Worm (Caenorhabditis elegans): ENCODE data around the gene K12B6.4.

K12B6.4 gene

ce11 chrV:6247397-6247796 lies 33.7 kb downstream of the K12B6.4 start (continued):
- TF ChIP-seq lsy-2 (tag; optimal IDR thresholded peaks at IDR 0.05) = peak in 1 of 2 experiments; percentile 75
- TF ChIP-seq daf-19 (GFP tag; conservative IDR thresholded peaks at IDR 0.05) = no peak
- TF ChIP-seq sdz-12 (GFP tag; optimal IDR thresholded peaks at IDR 0.05) = no peak
- TF ChIP-seq nhr-237 (tag; optimal IDR thresholded peaks at IDR 0.05) = no peak
- TF ChIP-seq saeg-2 (GFP tag; IDR thresholded peaks at IDR 0.05) = 0 out of 2 replicates have a peak, but pooled peaks have one; percentile 15
- TF ChIP-seq spr-3 (GFP tag; optimal IDR thresholded peaks at IDR 0.05) = no peak
- TF ChIP-seq ceh-44 (GFP tag; IDR thresholded peaks at IDR 0.05) = no peak
- TF ChIP-seq lin-15B (tag; optimal IDR thresholded peaks at IDR 0.05) = no peak
- peak; percentile 41; the same call in 1 of the 2 replicates for TF ChIP-seq tra-1 (GFP tag; IDR thresholded peaks at IDR 0.05)
- peak; percentile 63; the same call in 1 of the 2 replicates for TF ChIP-seq php-3 (GFP tag; IDR thresholded peaks at IDR 0.05)
- peak; percentile 76 for TF ChIP-seq gei-8 (GFP tag; optimal IDR thresholded peaks at IDR 0.05)
- TF ChIP-seq nhr-28 (tag; optimal IDR thresholded peaks at IDR 0.05) = peak; percentile 86
- peak; percentile 91 for TF ChIP-seq cey-2 (tag; optimal IDR thresholded peaks at IDR 0.05; ENCODE audit: borderline replicate concordance, insufficient read depth)
- peak; percentile 29 for TF ChIP-seq nhr-10 (tag; optimal IDR thresholded peaks at IDR 0.05)
- TF ChIP-seq zag-1 (tag; optimal IDR thresholded peaks at IDR 0.05) = no peak

- TF ChIP-seq madf-9 (GFP tag; conservative IDR thresholded peaks at IDR 0.05) (peak; percentile 49; the same call in 1 of the 2 replicates), zfp-3 (GFP tag; conservative IDR thresholded peaks at IDR 0.05) (no peak), zfp-2 (tag; optimal IDR thresholded peaks at IDR 0.05) (no peak), T26A8.4 (GFP tag; IDR thresholded peaks at IDR 0.05) (peak; percentile 67; the same call in 1 of the 2 replicates), zag-1 (tag; optimal IDR thresholded peaks at IDR 0.05) (peak; percentile 18), lin-1 (GFP tag; IDR thresholded peaks at IDR 0.05) (peak; percentile 75; the same call in 1 of the 2 replicates), mdl-1 (tag; optimal IDR thresholded peaks at IDR 0.05) (peak; percentile 81 to 95), cey-2 (tag; optimal IDR thresholded peaks at IDR 0.05; ENCODE audit: borderline replicate concordance, insufficient read depth) (peak; percentile 58), lim-7 (GFP tag; IDR thresholded peaks at IDR 0.05) (no peak), arid-1 (GFP tag; conservative IDR thresholded peaks at IDR 0.05) (no peak), nhr-237 (tag; optimal IDR thresholded peaks at IDR 0.05) (no peak), rbr-2 (tag; optimal IDR thresholded peaks at IDR 0.05) (peak; percentile 75), mep-1 (tag; optimal IDR thresholded peaks at IDR 0.05) (peak; percentile 78), hlh-11 (tag; optimal IDR thresholded peaks at IDR 0.05) (peak; percentile 96), egl-27 (tag; optimal IDR thresholded peaks at IDR 0.05) (no peak), lin-38 (GFP tag; IDR thresholded peaks at IDR 0.05) (no peak), snpc-1.2 (GFP tag; IDR thresholded peaks at IDR 0.05) (no peak), fkh-10 (GFP tag; optimal IDR thresholded peaks at IDR 0.05) (no peak), saeg-2 (GFP tag; IDR thresholded peaks at IDR 0.05) (peak; percentile 69; the same call in 1 of the 2 replicates), nhr-42 (GFP tag; IDR thresholded peaks at IDR 0.05) (0 out of 2 replicates have a peak, but pooled peaks have one; percentile 49), nhr-41 (GFP tag; IDR thresholded peaks at IDR 0.05) (no peak), ceh-28 (tag; optimal IDR thresholded peaks at IDR 0.05) (peak; percentile 36), lin-13 (GFP tag; optimal IDR thresholded peaks at IDR 0.05) (peak; percentile 68), egl-43 (GFP tag; IDR thresholded peaks at IDR 0.05) (0 out of 2 replicates have a peak, but pooled peaks have one; percentile 14), hlh-30 (tag; optimal IDR thresholded peaks at IDR 0.05; ENCODE audit: insufficient read depth) (peak; percentile 93), tag-97 (GFP tag; IDR thresholded peaks at IDR 0.05) (no peak), nhr-28 (tag; optimal IDR thresholded peaks at IDR 0.05) (peak; percentile 89), nhr-48 (tag; optimal IDR thresholded peaks at IDR 0.05) (peak; percentile 100), nhr-77 (tag; optimal IDR thresholded peaks at IDR 0.05) (peak; percentile 85), F37D6.2 (tag; optimal IDR thresholded peaks at IDR 0.05) (peak; percentile 8), gei-8 (GFP tag; optimal IDR thresholded peaks at IDR 0.05) (peak; percentile 58), pha-4 (GFP tag; IDR thresholded peaks at IDR 0.05) (peak; percentile 61; the same call in 1 of the 2 replicates), pha-4 (tag; optimal IDR thresholded peaks at IDR 0.05) (no peak), hmg-1.1 (GFP tag; IDR thresholded peaks at IDR 0.05) (peak; percentile 84), lsy-2 (tag; optimal IDR thresholded peaks at IDR 0.05) (peak; percentile 75 to 86), nhr-10 (tag; optimal IDR thresholded peaks at IDR 0.05) (peak; percentile 90), skn-1 (tag; optimal IDR thresholded peaks at IDR 0.05) (no peak), unc-62 (GFP tag; optimal IDR thresholded peaks at IDR 0.05 in 1 of 2) (peak in 1 of 2 experiments; percentile 94), unc-62 (tag; optimal IDR thresholded peaks at IDR 0.05) (no peak), unc-39 (tag; optimal IDR thresholded peaks at IDR 0.05) (no peak), T20F7.1 (GFP tag; optimal IDR thresholded peaks at IDR 0.05) (no peak)
Observed at ce11 chrV:6246454-6246981, 34.6 kb downstream of the K12B6.4 start, which contains the start of gene dmd-7. dmd-7 (plus strand) TSS chrV:6246931.
